Worm (Caenorhabditis elegans): ENCODE results near the gene semi-1.

The semi-1 gene

ce11 chrV:13485732-13486131, 29.3 kb downstream of the semi-1 start:
- TF ChIP-seq Y67H2A.10 (GFP tag; conservative IDR thresholded peaks at IDR 0.05) (no peak), nfya-1 (tag; optimal IDR thresholded peaks at IDR 0.05; ENCODE audit: borderline replicate concordance, insufficient read depth) (no peak), K12H6.12 (tag; optimal IDR thresholded peaks at IDR 0.05) (no peak), egrh-3 (GFP tag; IDR thresholded peaks at IDR 0.05) (no peak), pbrm-1 (GFP tag; IDR thresholded peaks at IDR 0.05) (no peak), Y53F4B.3 (GFP tag; IDR thresholded peaks at IDR 0.05) (no peak), nhr-90 (tag; optimal IDR thresholded peaks at IDR 0.05) (no peak), lsl-1 (GFP tag; optimal IDR thresholded peaks at IDR 0.05) (no peak), madf-3 (GFP tag; IDR thresholded peaks at IDR 0.05) (no peak), mes-4 (tag; optimal IDR thresholded peaks at IDR 0.05) (no peak), die-1 (tag; optimal IDR thresholded peaks at IDR 0.05) (no peak), lin-35 (GFP tag; optimal IDR thresholded peaks at IDR 0.05) (no peak), xnd-1 (tag; optimal IDR thresholded peaks at IDR 0.05) (no peak), cebp-2 (GFP tag; IDR thresholded peaks at IDR 0.05) (no peak), B0035.1 (tag; optimal IDR thresholded peaks at IDR 0.05) (no peak), rpc-1 (optimal IDR thresholded peaks at IDR 0.05) (no peak), rpc-1 (tag; optimal IDR thresholded peaks at IDR 0.05) (no peak), F57C9.4 (tag; optimal IDR thresholded peaks at IDR 0.05) (no peak), ekl-4 (GFP tag; IDR thresholded peaks at IDR 0.05) (no peak), Y53G8AR.9 (GFP tag; conservative IDR thresholded peaks at IDR 0.05) (no peak), C17E4.6 (GFP tag; IDR thresholded peaks at IDR 0.05) (no peak)

ce11 chrV:13484339-13484738, 30.7 kb downstream of the semi-1 start, which contains the start of gene T10G3.4:
Gene T10G3.4 (minus strand): TSS chrV:13484439.
- TF ChIP-seq mel-28 (tag; optimal IDR thresholded peaks at IDR 0.05; ENCODE audit: borderline replicate concordance) (no peak), aptf-2 (GFP tag; conservative IDR thresholded peaks at IDR 0.05) (no peak), egl-44 (GFP tag; IDR thresholded peaks at IDR 0.05) (no peak), sptf-2 (GFP tag; optimal IDR thresholded peaks at IDR 0.05) (no peak), ceh-79 (tag; optimal IDR thresholded peaks at IDR 0.05) (no peak), C06A6.2 (GFP tag; conservative IDR thresholded peaks at IDR 0.05) (no peak), ceh-40 (GFP tag; IDR thresholded peaks at IDR 0.05) (no peak), let-526 (GFP tag; IDR thresholded peaks at IDR 0.05) (no peak)

ce11 chrV:13479766-13480165, 35.2 kb downstream of the semi-1 start, which contains the start of gene T10G3.2:
Gene T10G3.2 (minus strand): TSS chrV:13479866.
- TF ChIP-seq B0035.1 (tag; optimal IDR thresholded peaks at IDR 0.05), result no peak
- no peak for TF ChIP-seq lsl-1 (GFP tag; optimal IDR thresholded peaks at IDR 0.05)
- no peak for TF ChIP-seq lir-1 (GFP tag; conservative IDR thresholded peaks at IDR 0.05)
- no peak for TF ChIP-seq attf-6 (GFP tag; IDR thresholded peaks at IDR 0.05)
- TF ChIP-seq madf-6 (GFP tag; IDR thresholded peaks at IDR 0.05), result no peak
- TF ChIP-seq let-607 (tag; optimal IDR thresholded peaks at IDR 0.05), result no peak
- no peak for TF ChIP-seq F39B2.1 (GFP tag; IDR thresholded peaks at IDR 0.05)
- TF ChIP-seq attf-3 (GFP tag; conservative IDR thresholded peaks at IDR 0.05), result no peak
- no peak for TF ChIP-seq cebp-2 (GFP tag; IDR thresholded peaks at IDR 0.05)
- no peak for TF ChIP-seq F52B5.7 (tag; optimal IDR thresholded peaks at IDR 0.05)
- TF ChIP-seq lin-35 (GFP tag; optimal IDR thresholded peaks at IDR 0.05), result no peak
- no peak for TF ChIP-seq lin-40 (tag; optimal IDR thresholded peaks at IDR 0.05)
- TF ChIP-seq snpc-4 (GFP tag; optimal IDR thresholded peaks at IDR 0.05), result no peak
- no peak for TF ChIP-seq snpc-4 (tag; optimal IDR thresholded peaks at IDR 0.05)
- TF ChIP-seq lag-1 (GFP tag; IDR thresholded peaks at IDR 0.05), result no peak
- no peak for TF ChIP-seq ztf-25 (GFP tag; IDR thresholded peaks at IDR 0.05)
- no peak for TF ChIP-seq bed-1 (GFP tag; IDR thresholded peaks at IDR 0.05)
- TF ChIP-seq F33H1.4 (GFP tag; IDR thresholded peaks at IDR 0.05), result no peak
- no peak for TF ChIP-seq mes-4 (tag; optimal IDR thresholded peaks at IDR 0.05)
- no peak for TF ChIP-seq nhr-80 (tag; optimal IDR thresholded peaks at IDR 0.05)
- no peak for TF ChIP-seq F49E8.2 (tag; optimal IDR thresholded peaks at IDR 0.05; ENCODE audit: insufficient read depth)
